Fruit fly (Drosophila melanogaster) whole organism, embryonic: ENCODE measurements around the gene CG13461.

Source experiments
- BtbVII ChIP-seq: fragments of 200-800 bp; sonication (Bioruptor generic); optimal IDR thresholded peaks from 3 replicates; lab custom pipeline; 2017; ENCODE audit warnings: missing biosample characterization, mild to moderate bottlenecking, missing genetic modification characterization
- CG10147 ChIP-seq: fragments of 200-800 bp; sonication (Bioruptor generic); optimal IDR thresholded peaks from 2 replicates; lab custom pipeline; 2019; ENCODE audit warnings: missing biosample characterization, mild to moderate bottlenecking, missing genetic modification characterization, moderate library complexity
- CG12744 ChIP-seq: fragments of 200-800 bp; sonication (Bioruptor generic); optimal IDR thresholded peaks from 2 replicates; lab custom pipeline; 2016; ENCODE audit warnings: missing biosample characterization, missing genetic modification characterization
- CG13775 ChIP-seq: fragments of 200-800 bp; sonication (Bioruptor generic); optimal IDR thresholded peaks from 3 replicates; lab custom pipeline; 2017; ENCODE audit warnings: missing biosample characterization, mild to moderate bottlenecking, missing genetic modification characterization
- CG14710 ChIP-seq: fragments of 200-800 bp; sonication (Bioruptor generic); optimal IDR thresholded peaks from 3 replicates; lab custom pipeline; 2019; ENCODE audit warnings: missing biosample characterization, mild to moderate bottlenecking, missing genetic modification characterization, moderate library complexity
- CG1603 ChIP-seq: fragments of 200-800 bp; sonication (Bioruptor generic); optimal IDR thresholded peaks from 2 replicates; lab custom pipeline; 2019; ENCODE audit warnings: missing biosample characterization, mild to moderate bottlenecking, missing genetic modification characterization, moderate library complexity
- CG17186 ChIP-seq: fragments of 200-800 bp; sonication (Bioruptor generic); optimal IDR thresholded peaks from 3 replicates; lab custom pipeline; 2017; ENCODE audit warnings: missing biosample characterization, missing genetic modification reagents, missing genetic modification characterization
- CG17912 ChIP-seq: fragments of 200-800 bp; sonication (Bioruptor generic); optimal IDR thresholded peaks from 2 replicates; lab custom pipeline; 2018; ENCODE audit warnings: missing biosample characterization, mild to moderate bottlenecking, missing genetic modification characterization
- CG2199 ChIP-seq: fragments of 200-800 bp; sonication (Bioruptor generic); IDR thresholded peaks from 3 replicates; pipeline ENCODE4 v1.3.6; 2022; ENCODE audit warnings: missing biosample characterization, missing genetic modification characterization
- CG30403 ChIP-seq: fragments of 200-800 bp; sonication (Bioruptor generic); optimal IDR thresholded peaks from 3 replicates; lab custom pipeline; 2016; ENCODE audit warnings: missing biosample characterization, missing genetic modification characterization
- CG4282 ChIP-seq: fragments of 200-800 bp; sonication (Bioruptor generic); optimal IDR thresholded peaks from 2 replicates; lab custom pipeline; 2016; ENCODE audit warnings: missing biosample characterization, missing genetic modification characterization
- CG6854 ChIP-seq: fragments of 200-800 bp; sonication (Bioruptor generic); optimal IDR thresholded peaks from 3 replicates; lab custom pipeline; 2017; ENCODE audit warnings: missing biosample characterization, mild to moderate bottlenecking, missing genetic modification characterization
- CG7357 ChIP-seq: fragments of 200-800 bp; sonication (Bioruptor generic); IDR thresholded peaks from 3 replicates; pipeline ENCODE4 v1.3.6; 2022; ENCODE audit warnings: missing biosample characterization, missing genetic modification characterization
- CG8478 ChIP-seq: fragments of >200 bp; optimal IDR thresholded peaks from 2 replicates; lab custom pipeline; 2018
- CG9932 ChIP-seq: fragments of 200-800 bp; sonication (Bioruptor generic); IDR thresholded peaks from 2 replicates; pipeline ENCODE4 v1.3.6; 2022; ENCODE audit warnings: missing biosample characterization, missing genetic modification characterization
- CrebB ChIP-seq: fragments of 200-800 bp; sonication (Bioruptor generic); optimal IDR thresholded peaks from 3 replicates; lab custom pipeline; 2018; ENCODE audit warnings: missing biosample characterization, mild to moderate bottlenecking, missing genetic modification characterization
- Doc2 ChIP-seq: fragments of 200-800 bp; sonication (Bioruptor generic); IDR thresholded peaks from 2 replicates; pipeline ENCODE4 v1.3.6; 2022; ENCODE audit warnings: missing biosample characterization, missing genetic modification characterization
- HLHmδ ChIP-seq: fragments of 200-800 bp; sonication (Bioruptor generic); optimal IDR thresholded peaks from 2 replicates; lab custom pipeline; 2018; ENCODE audit warnings: missing biosample characterization, mild to moderate bottlenecking, missing genetic modification characterization, moderate library complexity
- HmgZ ChIP-seq: fragments of 200-800 bp; sonication (Bioruptor generic); optimal IDR thresholded peaks from 2 replicates; lab custom pipeline; 2018; ENCODE audit warnings: missing biosample characterization, mild to moderate bottlenecking, missing genetic modification characterization
- Lhr ChIP-seq: fragments of 200-800 bp; sonication (Bioruptor generic); optimal IDR thresholded peaks from 3 replicates; lab custom pipeline; 2017; ENCODE audit warnings: mild to moderate bottlenecking, missing biosample characterization, missing genetic modification reagents, missing genetic modification characterization
- Lpt ChIP-seq: fragments of >200 bp; optimal IDR thresholded peaks from 2 replicates; lab custom pipeline; 2018; ENCODE audit warnings: missing biosample characterization, missing genetic modification characterization
- Med ChIP-seq: fragments of 200-800 bp; sonication (Bioruptor generic); peaks from one replicate; lab custom pipeline; 2016; ENCODE audit warnings: missing biosample characterization, missing genetic modification characterization, mild to moderate bottlenecking, inconsistent platforms, moderate library complexity
- Meics ChIP-seq: fragments of 200-800 bp; sonication (Bioruptor generic); optimal IDR thresholded peaks from 2 replicates; lab custom pipeline; 2017; ENCODE audit warnings: missing biosample characterization, mild to moderate bottlenecking, missing genetic modification characterization
- NC2β ChIP-seq: fragments of 200-800 bp; sonication (Bioruptor generic); optimal IDR thresholded peaks from 2 replicates; lab custom pipeline; 2016; ENCODE audit warnings: missing biosample characterization, missing genetic modification characterization
- PHDP ChIP-seq: fragments of 200-800 bp; sonication (Bioruptor generic); optimal IDR thresholded peaks from 3 replicates; lab custom pipeline; 2018; ENCODE audit warnings: missing biosample characterization, mild to moderate bottlenecking, missing genetic modification characterization, moderate library complexity
- Scr ChIP-seq: fragments of 200-800 bp; sonication (Bioruptor generic); IDR thresholded peaks from 2 replicates; pipeline ENCODE4 v1.3.6; 2022; ENCODE audit warnings: missing biosample characterization, missing genetic modification characterization; ENCODE audit not compliant: partially characterized antibody
- Sry-β ChIP-seq: fragments of 200-800 bp; sonication (Bioruptor generic); optimal IDR thresholded peaks from 2 replicates; lab custom pipeline; 2018; ENCODE audit warnings: missing biosample characterization, mild to moderate bottlenecking, missing genetic modification characterization, moderate library complexity
- Xrp1 ChIP-seq: fragments of 200-800 bp; sonication (Bioruptor generic); IDR thresholded peaks from 2 replicates; pipeline ENCODE4 v1.3.6; 2022; ENCODE audit warnings: missing biosample characterization, missing genetic modification characterization
- ap ChIP-seq: fragments of 200-800 bp; sonication (Bioruptor generic); IDR thresholded peaks from 2 replicates; pipeline ENCODE4 v1.3.6; 2022; ENCODE audit warnings: missing biosample characterization, missing genetic modification characterization
- ase ChIP-seq: fragments of 200-800 bp; sonication (Bioruptor generic); IDR thresholded peaks from 3 replicates; pipeline ENCODE4 v1.3.6; 2022; ENCODE audit warnings: missing biosample characterization, missing genetic modification characterization
- bbx ChIP-seq: fragments of 200-800 bp; sonication (Bioruptor generic); IDR thresholded peaks from 2 replicates; pipeline ENCODE4 v1.3.6; 2022; ENCODE audit warnings: missing biosample characterization, missing genetic modification characterization; ENCODE audit not compliant: partially characterized antibody
- cas ChIP-seq: fragments of 200-800 bp; sonication (Bioruptor generic); IDR thresholded peaks from 2 replicates; pipeline ENCODE4 v1.3.6; 2022; ENCODE audit warnings: missing biosample characterization, missing genetic modification characterization
- cg ChIP-seq: fragments of 200-800 bp; sonication (Bioruptor generic); optimal IDR thresholded peaks from 3 replicates; lab custom pipeline; 2019; ENCODE audit warnings: missing biosample characterization, mild to moderate bottlenecking, missing genetic modification characterization, moderate library complexity
- fd96Cb ChIP-seq: fragments of 200-800 bp; sonication (Bioruptor generic); optimal IDR thresholded peaks from 2 replicates; lab custom pipeline; 2018; ENCODE audit warnings: missing biosample characterization, mild to moderate bottlenecking, missing genetic modification characterization, moderate library complexity
- gt ChIP-seq: fragments of 200-800 bp; sonication (Bioruptor generic); IDR thresholded peaks from 2 replicates; pipeline ENCODE4 v1.3.6; 2022; ENCODE audit warnings: missing biosample characterization, missing genetic modification characterization
- her ChIP-seq: fragments of 200-800 bp; sonication (Bioruptor generic); optimal IDR thresholded peaks from 2 replicates; lab custom pipeline; 2016; ENCODE audit warnings: missing biosample characterization, missing genetic modification characterization
- knrl ChIP-seq: fragments of 200-800 bp; sonication (Bioruptor generic); IDR thresholded peaks from 3 replicates; pipeline ENCODE4 v1.3.6; 2022; ENCODE audit warnings: missing biosample characterization, missing genetic modification characterization; ENCODE audit not compliant: partially characterized antibody
- nerfin-1 ChIP-seq: fragments of 200-800 bp; sonication (Bioruptor generic); optimal IDR thresholded peaks from 3 replicates; lab custom pipeline; 2019; ENCODE audit warnings: missing biosample characterization, mild to moderate bottlenecking, missing genetic modification characterization, moderate library complexity
- nom ChIP-seq: fragments of 200-800 bp; sonication (Bioruptor generic); optimal IDR thresholded peaks from 2 replicates; lab custom pipeline; 2017; ENCODE audit warnings: missing biosample characterization, missing genetic modification characterization, mild to moderate bottlenecking, moderate library complexity, missing genetic modification reagents
- otp ChIP-seq: fragments of 200-800 bp; sonication (Bioruptor generic); IDR thresholded peaks from 3 replicates; pipeline ENCODE4, ENCODE4 v1.3.6; 2022; ENCODE audit warnings: missing biosample characterization, missing genetic modification characterization
- p53 ChIP-seq: fragments of 200-800 bp; sonication (Bioruptor generic); optimal IDR thresholded peaks from 2 replicates; lab custom pipeline; 2016; ENCODE audit warnings: missing biosample characterization, missing genetic modification characterization
- peb ChIP-seq: fragments of 200-800 bp; sonication (Bioruptor generic); IDR thresholded peaks from 2 replicates; pipeline ENCODE4 v1.3.6; 2022; ENCODE audit warnings: missing biosample characterization, missing genetic modification characterization
- pita ChIP-seq: fragments of 200-800 bp; sonication (Bioruptor generic); optimal IDR thresholded peaks from 2 replicates; lab custom pipeline; 2017; ENCODE audit warnings: missing biosample characterization, mild to moderate bottlenecking, missing genetic modification characterization
- prd ChIP-seq, 3 experiments: fragments of >200 bp in 2 of 3; fragments of 200-800 bp in 1 of 3; sonication (Bioruptor generic) in 1 of 3; optimal IDR thresholded peaks in 2 of 3; IDR thresholded peaks in 1 of 3; 2 replicates in 2 of 3; 3 replicates in 1 of 3; pipeline versions ENCODE4 v1.3.6 to Lab custom; 2017 to 2022; ENCODE audit warnings: missing biosample characterization in 1 of 3, missing genetic modification characterization in 1 of 3
- pros ChIP-seq: fragments of 200-800 bp; sonication (Bioruptor generic); optimal IDR thresholded peaks from 3 replicates; lab custom pipeline; 2019; ENCODE audit warnings: missing biosample characterization, mild to moderate bottlenecking, missing genetic modification characterization, moderate library complexity
- schlank ChIP-seq: fragments of 200-800 bp; sonication (Bioruptor generic); optimal IDR thresholded peaks from 2 replicates; lab custom pipeline; 2018; ENCODE audit warnings: missing biosample characterization, mild to moderate bottlenecking, missing genetic modification characterization
- so ChIP-seq: fragments of 200-800 bp; sonication (Bioruptor generic); IDR thresholded peaks from 3 replicates; pipeline ENCODE4 v1.3.6; 2022; ENCODE audit warnings: missing biosample characterization, missing genetic modification characterization
- sqz ChIP-seq: fragments of 200-800 bp; sonication (Bioruptor generic); optimal IDR thresholded peaks from 3 replicates; lab custom pipeline; 2018; ENCODE audit warnings: missing biosample characterization, mild to moderate bottlenecking, missing genetic modification characterization
- stc ChIP-seq: fragments of 200-800 bp; sonication (Bioruptor generic); IDR thresholded peaks from 2 replicates; pipeline ENCODE4 v1.3.6; 2022; ENCODE audit warnings: missing biosample characterization, missing genetic modification characterization
- tup ChIP-seq: fragments of 200-800 bp; sonication (Bioruptor generic); optimal IDR thresholded peaks from 2 replicates; lab custom pipeline; 2016; ENCODE audit warnings: missing biosample characterization, mild to moderate bottlenecking, missing genetic modification characterization, moderate library complexity

Gene CG13461

DNA sequence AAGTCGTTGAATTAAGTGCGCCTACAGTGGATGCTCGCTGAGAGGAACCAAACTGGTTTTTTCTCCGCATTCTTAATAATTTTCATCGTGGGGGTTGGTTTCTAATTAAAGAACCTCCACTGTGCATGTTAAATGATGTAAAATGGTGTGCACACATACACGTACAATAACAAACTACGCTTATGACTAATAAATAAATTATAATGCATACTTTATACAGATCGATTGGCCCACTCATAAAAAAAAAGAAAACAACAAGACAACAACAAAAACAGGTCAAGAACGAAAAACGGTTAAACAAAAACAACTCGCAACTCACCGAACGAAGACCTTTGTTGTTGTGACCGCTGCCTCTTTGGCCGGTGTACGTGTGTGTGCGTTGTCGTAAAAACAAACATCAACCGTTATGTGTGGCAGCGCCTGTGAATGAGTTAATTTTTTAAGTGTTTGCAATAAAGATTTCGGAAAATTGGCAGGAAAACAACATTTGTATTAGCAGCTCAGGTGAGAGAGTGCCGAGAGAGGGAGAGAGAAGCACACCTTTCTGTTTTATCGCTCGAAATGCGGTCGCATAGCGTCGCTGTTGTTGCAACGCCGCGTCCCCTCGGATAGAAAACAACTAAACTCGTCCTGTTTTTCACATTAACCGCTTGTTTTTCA is 41.8 kb upstream of the CG13461 start (continued):
- TF ChIP-seq PHDP (no peak), HLHmδ (GFP tag; lab: Kevin White, UChicago) (no peak), CG17912 (GFP tag; lab: Kevin White, UChicago) (no peak), p53 (GFP tag; lab: Kevin White, UChicago) (no peak), CG8478 (lab: Kevin White, UChicago) (no peak), Sry-β (GFP tag; lab: Kevin White, UChicago) (no peak), nom (GFP tag; lab: Kevin White, UChicago) (no peak), BtbVII (GFP tag; lab: Kevin White, UChicago) (no peak), CG10147 (no peak), HmgZ (peak; percentile 6), peb (GFP tag; lab: Robert Waterston, UW) (no peak), Doc2 (GFP tag; lab: Robert Waterston, UW) (no peak), Med (GFP tag; lab: Kevin White, UChicago) (peak; percentile 84), Scr (GFP tag; lab: Robert Waterston, UW) (no peak), CG4282 (GFP tag; lab: Kevin White, UChicago) (no peak), CG17186 (GFP tag; lab: Kevin White, UChicago) (no peak), cas (no peak), Xrp1 (GFP tag; lab: Robert Waterston, UW) (no peak), stc (GFP tag; lab: Robert Waterston, UW) (no peak), bbx (no peak), CG9932 (GFP tag; lab: Robert Waterston, UW) (no peak), ap (GFP tag; lab: Robert Waterston, UW) (no peak), CG12744 (GFP tag; lab: Kevin White, UChicago) (no peak), NC2β (GFP tag; lab: Kevin White, UChicago) (no peak), CG7357 (no peak), ase (GFP tag; lab: Robert Waterston, UW) (no peak), schlank (tag; lab: Kevin White, UChicago) (no peak), CrebB (no peak), gt (GFP tag; lab: Robert Waterston, UW) (no peak), sqz (GFP tag; lab: Kevin White, UChicago) (peak; percentile 56), pita (GFP tag; lab: Kevin White, UChicago) (no peak), her (GFP tag; lab: Kevin White, UChicago) (no peak), CG2199 (GFP tag; lab: Robert Waterston, UW) (0 out of 3 replicates have a peak, but pooled peaks have one; percentile 63), pros (GFP tag; lab: Kevin White, UChicago) (no peak), Lhr (GFP tag; lab: Kevin White, UChicago) (no peak), nerfin-1 (tag; lab: Kevin White, UChicago) (peak; percentile 18), otp (no peak), knrl (no peak), CG14710 (tag; lab: Kevin White, UChicago) (no peak), cg (GFP tag; lab: Kevin White, UChicago) (peak; percentile 68), Meics (GFP tag; lab: Kevin White, UChicago) (no peak), fd96Cb (tag; lab: Kevin White, UChicago) (no peak), CG6854 (GFP tag; lab: Kevin White, UChicago) (peak; percentile 15), CG13775 (GFP tag; lab: Kevin White, UChicago) (no peak), CG30403 (no peak), prd (optimal IDR thresholded peaks at IDR 0.05; lab: Kevin White, UChicago) (no peak), prd (GFP tag; IDR thresholded peaks at IDR 0.05; lab: Robert Waterston, UW) (no peak), tup (GFP tag; lab: Kevin White, UChicago) (no peak), so (no peak), Lpt (GFP tag; lab: Kevin White, UChicago) (no peak), CG1603 (tag; lab: Kevin White, UChicago) (no peak)
